Worm (Caenorhabditis elegans) whole organism, L4 larva: ENCODE measurements around the gene Y49F6B.9.

Experiments used
- F26F4.8 ChIP-seq: fragments of 200-800 bp; sonication (Bioruptor generic); conservative IDR thresholded peaks from 2 replicates; pipeline ENCODE4 v1.3.6; 2022; ENCODE audit warnings: missing genetic modification characterization, missing compliant biosample characterization
- F37D6.2 ChIP-seq: sonication (generic microtip); optimal IDR thresholded peaks from 2 replicates; lab custom pipeline; 2016; ENCODE audit warnings: mild to moderate bottlenecking, missing genetic modification characterization, missing compliant biosample characterization
- Y48G9A.11 ChIP-seq: fragments of 200-800 bp; sonication (Bioruptor generic); IDR thresholded peaks from 2 replicates; pipeline ENCODE4 v1.3.6; 2022; ENCODE audit warnings: missing genetic modification reagents, missing genetic modification characterization, missing compliant biosample characterization
- Y5F2A.4 ChIP-seq: fragments of 200-800 bp; sonication (Bioruptor generic); optimal IDR thresholded peaks from 2 replicates; lab custom pipeline; 2018; ENCODE audit warnings: mild to moderate bottlenecking, missing genetic modification characterization, missing compliant biosample characterization
- Y75B8A.6 ChIP-seq: fragments of 200-800 bp; sonication (Bioruptor generic); IDR thresholded peaks from 2 replicates; pipeline ENCODE4 v1.3.6; 2022; ENCODE audit warnings: missing genetic modification reagents, missing genetic modification characterization, missing compliant biosample characterization
- ZK337.2 ChIP-seq: fragments of 200-800 bp; sonication (Bioruptor generic); IDR thresholded peaks from 2 replicates; pipeline ENCODE4 v1.3.6; 2022; ENCODE audit warnings: missing genetic modification reagents, missing genetic modification characterization, missing compliant biosample characterization
- aha-1 ChIP-seq: fragments of 150-350 bp; peaks from one replicate; lab custom pipeline; 2014; ENCODE audit warnings: missing biosample characterization, missing genetic modification characterization
- aly-2 ChIP-seq: sonication (generic microtip); optimal IDR thresholded peaks from 2 replicates; lab custom pipeline; 2018; ENCODE audit warnings: missing biosample characterization, missing genetic modification characterization
- arid-1 ChIP-seq: fragments of 200-800 bp; sonication (Bioruptor generic); conservative IDR thresholded peaks from 2 replicates; pipeline ENCODE4 v1.3.6; 2022; ENCODE audit warnings: missing genetic modification reagents, missing genetic modification characterization, missing compliant biosample characterization
- attf-4 ChIP-seq: sonication (generic microtip); optimal IDR thresholded peaks from 3 replicates; lab custom pipeline; 2017; ENCODE audit warnings: missing biosample characterization, missing genetic modification characterization
- ceh-20 ChIP-seq: fragments of 200-800 bp; sonication (Bioruptor generic); IDR thresholded peaks from 2 replicates; pipeline ENCODE4 v1.3.6; 2022; ENCODE audit warnings: missing genetic modification reagents, missing genetic modification characterization, missing compliant biosample characterization
- ceh-32 ChIP-seq: sonication (generic microtip); optimal IDR thresholded peaks from 2 replicates; lab custom pipeline; 2016; ENCODE audit warnings: mild to moderate bottlenecking, missing genetic modification characterization, missing compliant biosample characterization; ENCODE audit not compliant: poor library complexity
- ceh-82 ChIP-seq: sonication (generic microtip); optimal IDR thresholded peaks from 2 replicates; lab custom pipeline; 2017; ENCODE audit warnings: missing biosample characterization, missing genetic modification characterization
- ces-1 ChIP-seq: fragments of 150-350 bp; sonication (generic microtip); optimal IDR thresholded peaks from 4 replicates; lab custom pipeline; 2014; ENCODE audit warnings: missing biosample characterization, missing genetic modification reagents, missing genetic modification characterization
- cey-2 ChIP-seq: sonication (generic microtip); optimal IDR thresholded peaks from 3 replicates; lab custom pipeline; 2017; ENCODE audit warnings: missing genetic modification characterization, mild to moderate bottlenecking, missing compliant biosample characterization, antibody characterized with exemption, borderline replicate concordance; ENCODE audit not compliant: insufficient read depth
- daf-12 ChIP-seq: fragments of 150-350 bp; optimal IDR thresholded peaks from 2 replicates; lab custom pipeline; 2014; ENCODE audit warnings: missing biosample characterization, missing genetic modification reagents, missing genetic modification characterization
- daf-16 ChIP-seq, 3 experiments: sonication (generic microtip); optimal IDR thresholded peaks; 2 replicates each; lab custom pipeline; 2016 to 2017; ENCODE audit warnings: missing genetic modification characterization in 3 of 3, missing genetic modification reagents in 3 of 3, mild to moderate bottlenecking in 2 of 3, missing compliant biosample characterization in 2 of 3, missing biosample characterization in 1 of 3, moderate library complexity in 1 of 3
- dmd-6 ChIP-seq: fragments of 200-800 bp; sonication (Bioruptor generic); IDR thresholded peaks from 2 replicates; pipeline ENCODE4 v1.3.6; 2022; ENCODE audit warnings: missing genetic modification reagents, missing genetic modification characterization, missing compliant biosample characterization
- dmd-8 ChIP-seq: fragments of 200-800 bp; sonication (Bioruptor generic); IDR thresholded peaks from 2 replicates; pipeline ENCODE4 v1.3.6; 2022; ENCODE audit warnings: missing genetic modification characterization, missing compliant biosample characterization
- dmd-9 ChIP-seq: fragments of 200-800 bp; sonication (Bioruptor generic); IDR thresholded peaks from 2 replicates; pipeline ENCODE4 v1.3.6; 2022; ENCODE audit warnings: missing genetic modification reagents, missing genetic modification characterization, missing compliant biosample characterization
- duxl-1 ChIP-seq: sonication (generic microtip); optimal IDR thresholded peaks from 2 replicates; lab custom pipeline; 2016; ENCODE audit warnings: mild to moderate bottlenecking, missing genetic modification characterization, moderate library complexity, missing compliant biosample characterization; ENCODE audit not compliant: poor library complexity
- gei-8 ChIP-seq: fragments of 200-800 bp; sonication (Bioruptor generic); optimal IDR thresholded peaks from 2 replicates; lab custom pipeline; 2018; ENCODE audit warnings: mild to moderate bottlenecking, missing genetic modification characterization, missing compliant biosample characterization
- hlh-30 ChIP-seq: sonication (generic microtip); optimal IDR thresholded peaks from 2 replicates; lab custom pipeline; 2017; ENCODE audit warnings: antibody characterized with exemption, mild to moderate bottlenecking, missing genetic modification characterization, missing compliant biosample characterization; ENCODE audit not compliant: insufficient read depth
- hmg-1.1 ChIP-seq: fragments of 200-800 bp; sonication (Bioruptor generic); IDR thresholded peaks from 2 replicates; pipeline ENCODE4 v1.3.6; 2022; ENCODE audit warnings: missing genetic modification reagents, missing genetic modification characterization, missing compliant biosample characterization
- lim-7 ChIP-seq: fragments of 200-800 bp; sonication (Bioruptor generic); IDR thresholded peaks from 2 replicates; pipeline ENCODE4 v1.3.6; 2022; ENCODE audit warnings: missing genetic modification characterization, missing compliant biosample characterization
- lin-13 ChIP-seq: fragments of 150-350 bp; optimal IDR thresholded peaks from 2 replicates; lab custom pipeline; 2014; ENCODE audit warnings: missing biosample characterization, missing genetic modification reagents, missing genetic modification characterization
- lin-39 ChIP-seq: fragments of 150-350 bp; optimal IDR thresholded peaks from 2 replicates; lab custom pipeline; 2014; ENCODE audit warnings: missing biosample characterization, missing genetic modification reagents, missing genetic modification characterization
- mdl-1 ChIP-seq, 2 experiments: fragments of 150-350 bp in 1 of 2; sonication (generic microtip) in 1 of 2; optimal IDR thresholded peaks; 2 replicates each; lab custom pipeline; 2014 to 2017; ENCODE audit warnings: missing biosample characterization in 2 of 2, missing genetic modification characterization in 2 of 2
- mep-1 ChIP-seq: fragments of 150-350 bp; sonication (generic microtip); optimal IDR thresholded peaks from 3 replicates; lab custom pipeline; 2014; ENCODE audit warnings: missing biosample characterization, missing genetic modification characterization
- mes-2 ChIP-seq: sonication (generic microtip); optimal IDR thresholded peaks from 2 replicates; lab custom pipeline; 2016; ENCODE audit warnings: missing genotype, mild to moderate bottlenecking, missing genetic modification characterization, missing compliant biosample characterization; ENCODE audit not compliant: poor library complexity, severe bottlenecking
- nhr-102 ChIP-seq: sonication (generic microtip); optimal IDR thresholded peaks from 2 replicates; lab custom pipeline; 2016; ENCODE audit warnings: mild to moderate bottlenecking, missing genetic modification characterization, moderate library complexity, missing compliant biosample characterization
- nhr-11 ChIP-seq: fragments of 150-350 bp; optimal IDR thresholded peaks from 2 replicates; lab custom pipeline; 2014; ENCODE audit warnings: missing biosample characterization, missing genetic modification characterization
- nhr-28 ChIP-seq: fragments of 150-350 bp; optimal IDR thresholded peaks from 2 replicates; lab custom pipeline; 2014; ENCODE audit warnings: missing biosample characterization, missing genetic modification characterization
- nhr-42 ChIP-seq: fragments of 200-800 bp; sonication (Bioruptor generic); IDR thresholded peaks from 2 replicates; pipeline ENCODE4 v1.3.6; 2022; ENCODE audit warnings: missing genetic modification characterization, missing compliant biosample characterization
- nhr-6 ChIP-seq: fragments of 150-350 bp; optimal IDR thresholded peaks from 2 replicates; lab custom pipeline; 2014; ENCODE audit warnings: missing biosample characterization, missing genetic modification characterization
- nhr-76 ChIP-seq: fragments of 150-350 bp; optimal IDR thresholded peaks from 2 replicates; lab custom pipeline; 2014; ENCODE audit warnings: missing biosample characterization, missing genetic modification characterization
- nhr-77 ChIP-seq: fragments of 150-350 bp; optimal IDR thresholded peaks from 2 replicates; lab custom pipeline; 2014; ENCODE audit warnings: missing biosample characterization, missing genetic modification characterization
- pha-4 ChIP-seq, 2 experiments: fragments of 150-350 bp in 1 of 2; fragments of 200-800 bp in 1 of 2; sonication (Bioruptor generic) in 1 of 2; IDR thresholded peaks in 1 of 2; optimal IDR thresholded peaks in 1 of 2; 2 replicates each; pipeline versions ENCODE4 v1.3.6 to Lab custom; 2014 to 2022; ENCODE audit warnings: missing genetic modification characterization in 2 of 2, missing genetic modification reagents in 2 of 2, missing biosample characterization in 1 of 2, missing compliant biosample characterization in 1 of 2
- rbr-2 ChIP-seq: sonication (generic microtip); optimal IDR thresholded peaks from 2 replicates; lab custom pipeline; 2016; ENCODE audit warnings: missing genotype, missing genetic modification characterization, missing compliant biosample characterization
- sdz-12 ChIP-seq: fragments of 200-800 bp; sonication (Bioruptor generic); optimal IDR thresholded peaks from 2 replicates; lab custom pipeline; 2018; ENCODE audit warnings: mild to moderate bottlenecking, missing genetic modification characterization, missing compliant biosample characterization
- snpc-1.2 ChIP-seq: fragments of 200-800 bp; sonication (Bioruptor generic); IDR thresholded peaks from 2 replicates; pipeline ENCODE4 v1.3.6; 2022; ENCODE audit warnings: missing genetic modification reagents, missing genetic modification characterization, missing compliant biosample characterization
- spr-3 ChIP-seq: fragments of 200-800 bp; sonication (Bioruptor generic); optimal IDR thresholded peaks from 2 replicates; lab custom pipeline; 2018; ENCODE audit warnings: mild to moderate bottlenecking, missing genetic modification characterization, missing compliant biosample characterization
- unc-62 ChIP-seq, 3 experiments: fragments of 150-350 bp in 1 of 3; sonication (generic microtip); optimal IDR thresholded peaks in 2 of 3; peaks in 1 of 3; 1 replicate in 1 of 3; 2 replicates in 2 of 3; lab custom pipeline; 2014 to 2017; ENCODE audit warnings: missing biosample characterization in 3 of 3, missing genetic modification characterization in 3 of 3, missing genetic modification reagents in 3 of 3, missing genotype in 1 of 3
- vab-7 ChIP-seq: fragments of 200-800 bp; sonication (Bioruptor generic); IDR thresholded peaks from 2 replicates; pipeline ENCODE4 v1.3.6; 2022; ENCODE audit warnings: missing genetic modification reagents, missing genetic modification characterization, missing compliant biosample characterization
- zag-1 ChIP-seq: fragments of 150-350 bp; optimal IDR thresholded peaks from 2 replicates; lab custom pipeline; 2014; ENCODE audit warnings: missing biosample characterization, missing genetic modification characterization
- zip-2 ChIP-seq: fragments of 150-350 bp; optimal IDR thresholded peaks from 2 replicates; lab custom pipeline; 2014; ENCODE audit warnings: missing biosample characterization, missing genetic modification characterization
- ztf-7 ChIP-seq: fragments of 150-350 bp; optimal IDR thresholded peaks from 2 replicates; lab custom pipeline; 2014; ENCODE audit warnings: missing biosample characterization, missing genetic modification characterization

Gene Y49F6B.9

DNA sequence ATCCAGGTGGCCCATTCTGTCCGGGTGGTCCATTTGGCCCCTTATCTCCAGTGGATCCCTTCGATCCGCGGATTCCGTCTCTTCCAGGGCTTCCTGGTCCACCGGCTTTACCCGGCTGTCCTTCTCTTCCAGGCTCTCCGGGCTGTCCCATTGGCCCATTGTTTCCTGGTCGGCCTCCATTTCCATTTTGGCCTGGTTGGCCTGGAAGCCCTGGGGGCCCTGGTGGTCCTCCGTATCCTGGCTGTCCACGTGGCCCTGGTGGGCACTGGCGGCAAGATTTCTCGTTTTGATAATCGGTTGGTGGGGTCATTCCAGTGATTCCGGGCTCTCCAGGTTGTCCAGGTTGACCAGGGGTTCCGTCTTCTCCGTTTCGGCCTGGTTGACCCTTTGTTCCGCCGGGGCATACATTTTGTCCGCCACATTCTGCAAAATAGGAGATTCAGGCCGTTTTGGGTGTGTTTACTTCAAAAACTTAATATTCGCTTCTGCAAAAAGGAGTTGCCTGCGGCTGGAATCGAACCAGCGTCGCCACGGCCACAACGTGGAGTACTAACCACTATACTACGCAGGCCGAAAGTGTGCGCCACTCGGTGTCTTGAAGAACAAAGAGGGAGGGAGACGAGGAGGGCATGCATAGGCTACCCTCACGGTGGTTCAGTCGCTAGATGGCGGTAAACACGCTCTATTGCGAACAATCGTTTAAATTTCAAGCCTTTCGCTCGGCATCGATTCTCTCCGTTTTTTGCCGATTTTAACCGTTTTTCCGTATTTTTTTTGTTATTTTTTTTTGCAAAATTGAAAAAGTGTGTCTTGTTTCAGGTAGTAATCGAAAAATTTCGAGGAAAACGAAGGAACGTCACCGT lies 22.0 kb upstream of the Y49F6B.9 start, which contains the start of gene W09G10.9 (continued):
- TF ChIP-seq daf-16 (GFP tag; optimal IDR thresholded peaks at IDR 0.05; lab: Kevin White, UChicago) (peak in 1 of 2 experiments; percentile 29), daf-16 (tag; optimal IDR thresholded peaks at IDR 0.05; lab: Kevin White, UChicago) (peak; percentile 54), ceh-20 (GFP tag; lab: Robert Waterston, UW) (0 out of 2 replicates have a peak, but pooled peaks have one; percentile 74), F37D6.2 (no peak), dmd-9 (GFP tag; lab: Robert Waterston, UW) (peak; percentile 88), ztf-7 (no peak), aha-1 (peak; percentile 44), nhr-11 (tag; lab: Kevin White, UChicago) (peak; percentile 24), nhr-76 (no peak), arid-1 (peak; percentile 91), nhr-28 (tag; lab: Kevin White, UChicago) (peak; percentile 27), mes-2 (tag; lab: Kevin White, UChicago) (peak; percentile 85), pha-4 (GFP tag; IDR thresholded peaks at IDR 0.05; lab: Robert Waterston, UW) (peak; percentile 90), pha-4 (tag; optimal IDR thresholded peaks at IDR 0.05; lab: Kevin White, UChicago) (no peak), daf-12 (tag; lab: Kevin White, UChicago) (no peak), snpc-1.2 (GFP tag; lab: Robert Waterston, UW) (0 out of 2 replicates have a peak, but pooled peaks have one; percentile 22), rbr-2 (tag; lab: Kevin White, UChicago) (peak; percentile 71), sdz-12 (GFP tag; lab: Kevin White, UChicago) (peak; percentile 14), zip-2 (no peak), attf-4 (tag; lab: Kevin White, UChicago) (no peak), gei-8 (GFP tag; lab: Kevin White, UChicago) (no peak), mdl-1 (tag; optimal IDR thresholded peaks at IDR 0.05; lab: Kevin White, UChicago) (peak in 1 of 2 experiments; percentile 28), nhr-77 (peak; percentile 61), duxl-1 (tag; lab: Kevin White, UChicago) (peak; percentile 90), vab-7 (peak; percentile 75), Y48G9A.11 (peak; percentile 84), nhr-102 (tag; lab: Kevin White, UChicago) (peak; percentile 46), ZK337.2 (GFP tag; lab: Robert Waterston, UW) (peak; percentile 74; the same call in 1 of the 2 replicates), zag-1 (tag; lab: Kevin White, UChicago) (no peak), aly-2 (no peak), dmd-6 (GFP tag; lab: Robert Waterston, UW) (peak; percentile 82), nhr-42 (GFP tag; lab: Robert Waterston, UW) (peak; percentile 79), lin-39 (tag; lab: Kevin White, UChicago) (no peak), cey-2 (tag; lab: Kevin White, UChicago) (no peak), Y75B8A.6 (GFP tag; lab: Robert Waterston, UW) (0 out of 2 replicates have a peak, but pooled peaks have one; percentile 48), hlh-30 (tag; lab: Kevin White, UChicago) (peak; percentile 22), ces-1 (GFP tag; lab: Kevin White, UChicago) (no peak), dmd-8 (peak; percentile 87), unc-62 (GFP tag; optimal IDR thresholded peaks at IDR 0.05 in 1 of 2; lab: Kevin White, UChicago) (peak in 1 of 2 experiments; percentile 66), unc-62 (tag; optimal IDR thresholded peaks at IDR 0.05; lab: Kevin White, UChicago) (no peak), ceh-82 (no peak), spr-3 (GFP tag; lab: Kevin White, UChicago) (peak; percentile 9), lim-7 (peak; percentile 86), mep-1 (tag; lab: Kevin White, UChicago) (peak; percentile 71), ceh-32 (tag; lab: Kevin White, UChicago) (no peak), nhr-6 (tag; lab: Kevin White, UChicago) (no peak), lin-13 (GFP tag; lab: Kevin White, UChicago) (peak; percentile 80), hmg-1.1 (GFP tag; lab: Robert Waterston, UW) (peak; percentile 96), F26F4.8 (GFP tag; lab: Robert Waterston, UW) (0 out of 2 replicates have a peak, but pooled peaks have one; percentile 23), Y5F2A.4 (no peak)
